Worm (Caenorhabditis elegans) whole organism, young adult: ENCODE measurements around the gene Y79H2A.3.

Experiments
- B0019.2 ChIP-seq: fragments of 200-800 bp; sonication (Bioruptor generic); conservative IDR thresholded peaks from 2 replicates; pipeline ENCODE4 v1.3.6; 2022; ENCODE audit warnings: missing genetic modification reagents, missing genetic modification characterization, missing compliant biosample characterization
- B0336.3 ChIP-seq: fragments of 200-800 bp; sonication (Bioruptor generic); IDR thresholded peaks from 2 replicates; pipeline ENCODE4 v1.3.6; 2022; ENCODE audit warnings: missing genetic modification characterization, missing compliant biosample characterization
- F22D6.2 ChIP-seq: sonication (generic microtip); optimal IDR thresholded peaks from 2 replicates; lab custom pipeline; 2016; ENCODE audit warnings: mild to moderate bottlenecking, missing genetic modification characterization, missing compliant biosample characterization
- F23B12.7 ChIP-seq: sonication (generic microtip); optimal IDR thresholded peaks from 2 replicates; lab custom pipeline; 2017; ENCODE audit warnings: missing genetic modification characterization, mild to moderate bottlenecking, missing compliant biosample characterization, antibody characterized with exemption, moderate library complexity; ENCODE audit not compliant: insufficient read depth
- F37B4.10 ChIP-seq: fragments of 200-800 bp; sonication (Bioruptor generic); IDR thresholded peaks from 2 replicates; pipeline ENCODE4 v1.3.6; 2022; ENCODE audit warnings: missing genetic modification characterization, missing compliant biosample characterization
- F39B2.1 ChIP-seq: fragments of 200-800 bp; sonication (Bioruptor generic); IDR thresholded peaks from 2 replicates; pipeline ENCODE4 v1.3.6; 2022; ENCODE audit warnings: missing genetic modification reagents, missing genetic modification characterization, missing compliant biosample characterization
- F52B5.7 ChIP-seq: sonication (generic microtip); optimal IDR thresholded peaks from 2 replicates; lab custom pipeline; 2016; ENCODE audit warnings: mild to moderate bottlenecking, missing genetic modification characterization, missing compliant biosample characterization
- F55B11.4 ChIP-seq: sonication (generic microtip); optimal IDR thresholded peaks from 2 replicates; lab custom pipeline; 2016; ENCODE audit warnings: missing compliant biosample characterization, missing genetic modification characterization, borderline replicate concordance; ENCODE audit not compliant: insufficient read depth
- F57A8.1 ChIP-seq: fragments of 200-800 bp; sonication (Bioruptor generic); optimal IDR thresholded peaks from 2 replicates; lab custom pipeline; 2018; ENCODE audit warnings: mild to moderate bottlenecking, missing genetic modification characterization, moderate library complexity, missing compliant biosample characterization
- Y56A3A.18 ChIP-seq: fragments of 200-800 bp; sonication (Bioruptor generic); IDR thresholded peaks from 2 replicates; pipeline ENCODE4 v1.3.6; 2022; ENCODE audit warnings: missing genetic modification reagents, missing genetic modification characterization, missing compliant biosample characterization
- ama-1 ChIP-seq, 3 experiments: fragments of 150-350 bp in 1 of 3; sonication (generic microtip) in 2 of 3; optimal IDR thresholded peaks; 2 replicates each; lab custom pipeline; 2014 to 2018; ENCODE audit warnings: missing biosample characterization in 2 of 3, missing genetic modification characterization in 2 of 3, missing genetic modification reagents in 2 of 3
- aptf-2 ChIP-seq: fragments of 200-800 bp; sonication (Bioruptor generic); conservative IDR thresholded peaks from 2 replicates; pipeline ENCODE4 v1.3.6; 2022; ENCODE audit warnings: missing genetic modification reagents, missing genetic modification characterization, missing compliant biosample characterization
- aptf-3 ChIP-seq: fragments of 200-800 bp; sonication (Bioruptor generic); IDR thresholded peaks from 2 replicates; pipeline ENCODE4 v1.3.6; 2022; ENCODE audit warnings: missing genetic modification characterization, missing compliant biosample characterization
- atf-7 ChIP-seq: sonication (generic microtip); optimal IDR thresholded peaks from 2 replicates; lab custom pipeline; 2017; ENCODE audit warnings: mild to moderate bottlenecking, missing genetic modification characterization, missing compliant biosample characterization
- cebp-1 ChIP-seq, 2 experiments: fragments of 200-800 bp in 1 of 2; sonication (Bioruptor generic) in 1 of 2; sonication (generic microtip) in 1 of 2; IDR thresholded peaks in 1 of 2; optimal IDR thresholded peaks in 1 of 2; 2 replicates each; pipeline versions ENCODE4 v1.3.6 to Lab custom; 2017 to 2022; ENCODE audit warnings: missing compliant biosample characterization in 2 of 2, missing genetic modification characterization in 2 of 2, mild to moderate bottlenecking in 1 of 2, missing genetic modification reagents in 1 of 2, moderate library complexity in 1 of 2
- ceh-40 ChIP-seq: fragments of 200-800 bp; sonication (Bioruptor generic); IDR thresholded peaks from 2 replicates; pipeline ENCODE4 v1.3.6; 2022; ENCODE audit warnings: missing genetic modification characterization, missing compliant biosample characterization
- ceh-58 ChIP-seq: fragments of 200-800 bp; sonication (Bioruptor generic); IDR thresholded peaks from 2 replicates; pipeline ENCODE4 v1.3.6; 2022; ENCODE audit warnings: missing genetic modification characterization, missing compliant biosample characterization
- dox-1 ChIP-seq: fragments of 200-800 bp; sonication (Bioruptor generic); IDR thresholded peaks from 2 replicates; pipeline ENCODE4 v1.3.6; 2022; ENCODE audit warnings: missing genetic modification reagents, missing genetic modification characterization, missing compliant biosample characterization
- dpff-1 ChIP-seq: sonication (generic microtip); optimal IDR thresholded peaks from 2 replicates; lab custom pipeline; 2017; ENCODE audit warnings: mild to moderate bottlenecking, missing genetic modification characterization, missing compliant biosample characterization
- egl-18 ChIP-seq: fragments of 200-800 bp; sonication (Bioruptor generic); IDR thresholded peaks from 2 replicates; pipeline ENCODE4 v1.3.6; 2022; ENCODE audit warnings: missing genetic modification reagents, missing genetic modification characterization, missing compliant biosample characterization
- egl-44 ChIP-seq: fragments of 200-800 bp; sonication (Bioruptor generic); IDR thresholded peaks from 2 replicates; pipeline ENCODE4 v1.3.6; 2022; ENCODE audit warnings: missing genetic modification reagents, missing genetic modification characterization, missing compliant biosample characterization
- egrh-3 ChIP-seq: fragments of 200-800 bp; sonication (Bioruptor generic); IDR thresholded peaks from 2 replicates; pipeline ENCODE4 v1.3.6; 2022; ENCODE audit warnings: missing genetic modification reagents, missing genetic modification characterization, missing compliant biosample characterization
- gei-17 ChIP-seq: fragments of 200-800 bp; sonication (Bioruptor generic); optimal IDR thresholded peaks from 2 replicates; lab custom pipeline; 2018; ENCODE audit warnings: mild to moderate bottlenecking, missing genetic modification characterization, missing compliant biosample characterization
- hsf-1 ChIP-seq: fragments of 200-800 bp; sonication (Bioruptor generic); IDR thresholded peaks from 2 replicates; pipeline ENCODE4 v1.3.6; 2022; ENCODE audit warnings: missing genetic modification reagents, missing genetic modification characterization, missing compliant biosample characterization
- lag-1 ChIP-seq: fragments of 200-800 bp; sonication (Bioruptor generic); IDR thresholded peaks from 2 replicates; pipeline ENCODE4 v1.3.6; 2022; ENCODE audit warnings: missing genetic modification reagents, missing genetic modification characterization, missing compliant biosample characterization
- lir-1 ChIP-seq: fragments of 200-800 bp; sonication (Bioruptor generic); conservative IDR thresholded peaks from 2 replicates; pipeline ENCODE4 v1.3.6; 2022; ENCODE audit warnings: missing genetic modification reagents, missing genetic modification characterization, missing compliant biosample characterization
- lsy-27 ChIP-seq: sonication (generic microtip); optimal IDR thresholded peaks from 2 replicates; lab custom pipeline; 2017; ENCODE audit warnings: missing genetic modification characterization, mild to moderate bottlenecking, missing compliant biosample characterization, antibody characterized with exemption, missing genotype, borderline replicate concordance; ENCODE audit not compliant: insufficient read depth
- mes-4 ChIP-seq: sonication (generic microtip); optimal IDR thresholded peaks from 2 replicates; lab custom pipeline; 2016; ENCODE audit warnings: missing genotype, missing genetic modification characterization, missing compliant biosample characterization
- nfyb-1 ChIP-seq: fragments of 200-800 bp; sonication (Bioruptor generic); IDR thresholded peaks from 2 replicates; pipeline ENCODE4 v1.3.6; 2022; ENCODE audit warnings: missing genetic modification reagents, missing genetic modification characterization, missing compliant biosample characterization
- nhr-120 ChIP-seq: fragments of 200-800 bp; sonication (Bioruptor generic); IDR thresholded peaks from 2 replicates; pipeline ENCODE4 v1.3.6; 2022; ENCODE audit warnings: missing genetic modification characterization, missing compliant biosample characterization
- rcor-1 ChIP-seq: fragments of 200-800 bp; sonication (Bioruptor generic); IDR thresholded peaks from 2 replicates; pipeline ENCODE4 v1.3.6; 2022; ENCODE audit warnings: missing genetic modification reagents, missing genetic modification characterization, missing compliant biosample characterization
- rpc-1 ChIP-seq, 2 experiments: fragments of 150-350 bp in 1 of 2; sonication (generic microtip) in 1 of 2; optimal IDR thresholded peaks; 2 replicates each; lab custom pipeline; 2014 to 2018; ENCODE audit warnings: missing biosample characterization in 1 of 2, missing genetic modification characterization in 1 of 2, missing genetic modification reagents in 1 of 2, missing genotype in 1 of 2
- somi-1 ChIP-seq: fragments of 200-800 bp; sonication (Bioruptor generic); optimal IDR thresholded peaks from 2 replicates; lab custom pipeline; 2018; ENCODE audit warnings: mild to moderate bottlenecking, missing genetic modification characterization, missing compliant biosample characterization
- tbp1 ChIP-seq: fragments of 200-800 bp; sonication (Bioruptor generic); optimal IDR thresholded peaks from 2 replicates; lab custom pipeline; 2018; ENCODE audit warnings: mild to moderate bottlenecking, missing genetic modification characterization, missing compliant biosample characterization
- zfh-2 ChIP-seq: fragments of 200-800 bp; sonication (Bioruptor generic); conservative IDR thresholded peaks from 2 replicates; pipeline ENCODE4 v1.3.6; 2022; ENCODE audit warnings: missing genetic modification reagents, missing genetic modification characterization, missing compliant biosample characterization
- ztf-6 ChIP-seq: fragments of 200-800 bp; sonication (Bioruptor generic); IDR thresholded peaks from 2 replicates; pipeline ENCODE4 v1.3.6; 2022; ENCODE audit warnings: missing genetic modification reagents, missing genetic modification characterization, missing compliant biosample characterization

Gene Y79H2A.3

ce11 chrIII:12028769-12029168, 23.3 kb downstream of the Y79H2A.3 start, which contains the start of gene Y79H2A.12:
Gene Y79H2A.12 (minus strand): TSS chrIII:12028869.
- TF ChIP-seq lag-1 (GFP tag; lab: Robert Waterston, UW) (no peak), dpff-1 (tag; lab: Kevin White, UChicago) (no peak), gei-17 (GFP tag; lab: Kevin White, UChicago) (no peak)
- TF ChIP-seq, all 124 proteins: peak for 0

- TF ChIP-seq F57A8.1 (GFP tag; lab: Kevin White, UChicago) (peak; percentile 16), hsf-1 (GFP tag; lab: Robert Waterston, UW) (0 out of 2 replicates have a peak, but pooled peaks have one; percentile 8), B0336.3 (GFP tag; lab: Robert Waterston, UW) (peak; percentile 67; the same call in 1 of the 2 replicates), cebp-1 (GFP tag; IDR thresholded peaks at IDR 0.05; lab: Robert Waterston, UW) (no peak), cebp-1 (tag; optimal IDR thresholded peaks at IDR 0.05; lab: Kevin White, UChicago) (no peak), zfh-2 (GFP tag; lab: Robert Waterston, UW) (peak; percentile 73), F55B11.4 (tag; lab: Kevin White, UChicago) (no peak), F52B5.7 (tag; lab: Kevin White, UChicago) (no peak), egrh-3 (GFP tag; lab: Robert Waterston, UW) (0 out of 2 replicates have a peak, but pooled peaks have one; percentile 26), dox-1 (GFP tag; lab: Robert Waterston, UW) (0 out of 2 replicates have a peak, but pooled peaks have one; percentile 29)
These were observed 29.8 kb downstream of the Y79H2A.3 start for ce11 chrIII:12022281-12022680.

ce11 chrIII:12020074-12020602, 32.0 kb downstream of the Y79H2A.3 start, which contains the start of gene brp-1:
Gene brp-1 (plus strand): TSS chrIII:12020552.
- TF ChIP-seq cebp-1 (GFP tag; IDR thresholded peaks at IDR 0.05; lab: Robert Waterston, UW) (no peak), cebp-1 (tag; optimal IDR thresholded peaks at IDR 0.05; lab: Kevin White, UChicago) (no peak), F39B2.1 (GFP tag; lab: Robert Waterston, UW) (no peak), aptf-3 (no peak), atf-7 (peak; percentile 76), ama-1 (optimal IDR thresholded peaks at IDR 0.05; lab: Kevin White, UChicago) (peak; percentile 9), ama-1 (GFP tag; optimal IDR thresholded peaks at IDR 0.05; lab: Kevin White, UChicago) (no peak)

ce11 chrIII:12017999-12018398, 34.1 kb downstream of the Y79H2A.3 start:
- TF ChIP-seq nhr-120 (GFP tag; lab: Robert Waterston, UW) (no peak), aptf-2 (no peak), egrh-3 (GFP tag; lab: Robert Waterston, UW) (no peak), egl-18 (GFP tag; lab: Robert Waterston, UW) (no peak), hsf-1 (GFP tag; lab: Robert Waterston, UW) (no peak), F22D6.2 (no peak)
- TF ChIP-seq, all 124 proteins: peak for 0

ce11 chrIII:12015611-12016010, 36.5 kb downstream of the Y79H2A.3 start:
- no peak for TF ChIP-seq cebp-1 (GFP tag; IDR thresholded peaks at IDR 0.05; lab: Robert Waterston, UW)
- TF ChIP-seq cebp-1 (tag; optimal IDR thresholded peaks at IDR 0.05; lab: Kevin White, UChicago), result peak; percentile 13
- TF ChIP-seq hsf-1 (GFP tag; lab: Robert Waterston, UW), result no peak
- TF ChIP-seq Y56A3A.18 (GFP tag; lab: Robert Waterston, UW), result no peak
- no peak for TF ChIP-seq tbp1 (GFP tag; lab: Kevin White, UChicago)
- no peak for TF ChIP-seq ceh-40
- TF ChIP-seq mes-4 (tag; lab: Kevin White, UChicago), result no peak
- no peak for TF ChIP-seq nfyb-1 (GFP tag; lab: Robert Waterston, UW)
- no peak for TF ChIP-seq lsy-27 (tag; lab: Kevin White, UChicago)

- TF ChIP-seq lir-1 (GFP tag; lab: Robert Waterston, UW) (no peak), ceh-58 (no peak), ztf-6 (GFP tag; lab: Robert Waterston, UW) (no peak), rcor-1 (no peak), cebp-1 (GFP tag; IDR thresholded peaks at IDR 0.05; lab: Robert Waterston, UW) (no peak), cebp-1 (tag; optimal IDR thresholded peaks at IDR 0.05; lab: Kevin White, UChicago) (no peak), mes-4 (tag; lab: Kevin White, UChicago) (no peak), nfyb-1 (GFP tag; lab: Robert Waterston, UW) (no peak), dpff-1 (tag; lab: Kevin White, UChicago) (no peak), F37B4.10 (GFP tag; lab: Robert Waterston, UW) (no peak), somi-1 (no peak), F23B12.7 (tag; lab: Kevin White, UChicago) (no peak), rpc-1 (optimal IDR thresholded peaks at IDR 0.05; lab: Kevin White, UChicago) (no peak), rpc-1 (tag; optimal IDR thresholded peaks at IDR 0.05; lab: Kevin White, UChicago) (no peak), B0019.2 (no peak), egl-44 (no peak)
These were observed 36.9 kb downstream of the Y79H2A.3 start for ce11 chrIII:12015183-12015582.
